Worm (Caenorhabditis elegans): ENCODE data around the gene mel-32.

Gene mel-32

ce11 chrIII:6431766-6432228, 11.0 kb downstream of the mel-32 start, which contains the start of the genes mrps-17 and txdc-9 (continued):
- TF ChIP-seq fkh-10 (GFP tag; optimal IDR thresholded peaks at IDR 0.05) = peak; percentile 30
- TF ChIP-seq dpl-1 (GFP tag; optimal IDR thresholded peaks at IDR 0.05) = peak; percentile 75
- peak; percentile 71 for TF ChIP-seq dve-1 (tag; optimal IDR thresholded peaks at IDR 0.05; ENCODE audit: insufficient read depth)
- TF ChIP-seq pha-4 (GFP tag; IDR thresholded peaks at IDR 0.05) = no peak
- TF ChIP-seq pha-4 (tag; optimal IDR thresholded peaks at IDR 0.05) = peak; percentile 58
- TF ChIP-seq lin-13 (GFP tag; optimal IDR thresholded peaks at IDR 0.05) = peak; percentile 31
- TF ChIP-seq egl-43 (GFP tag; IDR thresholded peaks at IDR 0.05) = no peak
- peak; percentile 8; the same call in 1 of the 2 replicates for TF ChIP-seq dmd-6 (GFP tag; IDR thresholded peaks at IDR 0.05)
- no peak for TF ChIP-seq aly-2 (tag; optimal IDR thresholded peaks at IDR 0.05)
- no peak for TF ChIP-seq unc-130 (GFP tag; optimal IDR thresholded peaks at IDR 0.05)
- TF ChIP-seq lin-38 (GFP tag; IDR thresholded peaks at IDR 0.05) = peak; percentile 93
- TF ChIP-seq Y5F2A.4 (GFP tag; optimal IDR thresholded peaks at IDR 0.05) = no peak
- TF ChIP-seq mdl-1 (tag; optimal IDR thresholded peaks at IDR 0.05) = peak in 1 of 2 experiments; percentile 19
- TF ChIP-seq lsy-2 (tag; optimal IDR thresholded peaks at IDR 0.05) = peak; percentile 17 to 92
- TF ChIP-seq spr-1 (tag; optimal IDR thresholded peaks at IDR 0.05) = no peak
- TF ChIP-seq lim-7 (GFP tag; IDR thresholded peaks at IDR 0.05) = no peak
- peak; percentile 42 for TF ChIP-seq hlh-11 (tag; optimal IDR thresholded peaks at IDR 0.05)
- no peak for TF ChIP-seq snpc-4 (tag; optimal IDR thresholded peaks at IDR 0.05)

- no peak for TF ChIP-seq lin-39 (tag; optimal IDR thresholded peaks at IDR 0.05)
- TF ChIP-seq spr-1 (tag; optimal IDR thresholded peaks at IDR 0.05) = no peak
- no peak for TF ChIP-seq nhr-102 (tag; optimal IDR thresholded peaks at IDR 0.05)
- TF ChIP-seq snpc-1.2 (GFP tag; IDR thresholded peaks at IDR 0.05) = no peak
- TF ChIP-seq vab-7 (GFP tag; IDR thresholded peaks at IDR 0.05) = no peak
- no peak for TF ChIP-seq snpc-4 (tag; optimal IDR thresholded peaks at IDR 0.05)
- no peak for TF ChIP-seq egl-27 (tag; optimal IDR thresholded peaks at IDR 0.05)
- TF ChIP-seq aha-1 (tag) = no peak
- no peak for TF ChIP-seq set-16 (GFP tag; IDR thresholded peaks at IDR 0.05)
- TF ChIP-seq zag-1 (tag; optimal IDR thresholded peaks at IDR 0.05) = no peak
- TF ChIP-seq mes-2 (tag; optimal IDR thresholded peaks at IDR 0.05; ENCODE audit: poor library complexity, severe bottlenecking) = no peak
- no peak for TF ChIP-seq zip-11 (GFP tag; IDR thresholded peaks at IDR 0.05)
- no peak for TF ChIP-seq nhr-237 (tag; optimal IDR thresholded peaks at IDR 0.05)
- no peak for TF ChIP-seq nhr-25 (tag; optimal IDR thresholded peaks at IDR 0.05; ENCODE audit: borderline replicate concordance, insufficient read depth)
- no peak for TF ChIP-seq skn-1 (tag; optimal IDR thresholded peaks at IDR 0.05)
- no peak for TF ChIP-seq lin-38 (GFP tag; IDR thresholded peaks at IDR 0.05)
Measured at ce11 chrIII:6430834-6431233, 12.0 kb downstream of the mel-32 start, which contains the start of gene popl-1. Gene popl-1, minus strand, starts transcription at chrIII:6430934.

DNA sequence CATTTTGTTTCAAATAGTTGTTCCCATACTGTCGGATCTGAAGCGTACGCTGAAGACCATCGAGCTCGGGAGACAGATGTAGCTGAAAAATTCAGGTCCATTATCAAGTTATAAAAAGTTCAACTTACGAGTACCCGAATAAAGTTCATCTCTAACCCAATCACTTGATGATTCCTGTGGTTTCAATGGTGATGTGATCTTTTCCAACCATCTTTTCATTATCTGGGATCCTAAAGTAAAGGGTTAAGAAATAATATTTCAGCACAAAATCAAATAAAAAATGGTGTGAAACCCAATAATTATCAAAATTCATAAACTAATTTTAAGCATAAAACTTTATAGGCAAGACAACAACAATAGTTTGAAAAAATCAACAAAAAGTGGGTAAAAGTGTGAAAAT, 15.6 kb downstream of the mel-32 start, which contains the start of gene C05D11.8:
C05D11.8 (minus strand) TSS at position 101 of the 400 bp plus-strand sequence.
- TF ChIP-seq dmd-8 (GFP tag; IDR thresholded peaks at IDR 0.05) = no peak
- TF ChIP-seq gei-8 (GFP tag; optimal IDR thresholded peaks at IDR 0.05) = no peak
- no peak for TF ChIP-seq ceh-62 (tag; optimal IDR thresholded peaks at IDR 0.05)
- TF ChIP-seq cey-2 (tag; optimal IDR thresholded peaks at IDR 0.05; ENCODE audit: borderline replicate concordance, insufficient read depth) = no peak
- no peak for TF ChIP-seq spr-3 (GFP tag; optimal IDR thresholded peaks at IDR 0.05)
- TF ChIP-seq ceh-32 (tag; optimal IDR thresholded peaks at IDR 0.05; ENCODE audit: poor library complexity) = no peak
- no peak for TF ChIP-seq T20F7.1 (GFP tag; optimal IDR thresholded peaks at IDR 0.05)
- no peak for TF ChIP-seq ztf-11 (tag; optimal IDR thresholded peaks at IDR 0.05)
- TF ChIP-seq hlh-30 (tag; optimal IDR thresholded peaks at IDR 0.05; ENCODE audit: insufficient read depth) = no peak
- no peak for TF ChIP-seq dve-1 (tag; optimal IDR thresholded peaks at IDR 0.05; ENCODE audit: insufficient read depth)
